Fruit fly (Drosophila melanogaster) whole organism, prepupa: ENCODE data around the gene Klp64D.
A peak's percentile ranks its signal among the peaks of the same experiment; 100 is the strongest.

ENCODE experiments used
- Blimp-1 ChIP-seq: fragments of 200-800 bp; sonication (Bioruptor generic); optimal IDR thresholded peaks from 3 replicates; lab custom pipeline; 2017; ENCODE audit warnings: missing biosample characterization, missing genetic modification characterization, mild to moderate bottlenecking, moderate library complexity, missing genetic modification reagents
- CG10631 ChIP-seq: fragments of 200-800 bp; sonication (Bioruptor generic); optimal IDR thresholded peaks from 2 replicates; lab custom pipeline; 2016; ENCODE audit warnings: missing biosample characterization, missing genetic modification characterization
- CG10669 ChIP-seq: fragments of 200-800 bp; sonication (Bioruptor generic); optimal IDR thresholded peaks from 3 replicates; lab custom pipeline; 2018; ENCODE audit warnings: missing biosample characterization, mild to moderate bottlenecking, missing genetic modification characterization, moderate library complexity
- CG11294 ChIP-seq: fragments of 200-800 bp; sonication (Bioruptor generic); IDR thresholded peaks from 2 replicates; pipeline ENCODE4 v1.3.6; 2022; ENCODE audit warnings: missing biosample characterization, missing genetic modification characterization
- CG11762 ChIP-seq: fragments of 200-800 bp; sonication (Bioruptor generic); optimal IDR thresholded peaks from 3 replicates; lab custom pipeline; 2016; ENCODE audit warnings: missing biosample characterization, missing genetic modification characterization; ENCODE audit not compliant: insufficient read depth
- CG1621 ChIP-seq: fragments of 200-800 bp; sonication (Bioruptor generic); optimal IDR thresholded peaks from 3 replicates; lab custom pipeline; 2018; ENCODE audit warnings: missing biosample characterization, mild to moderate bottlenecking, missing genetic modification characterization
- CG16779 ChIP-seq: fragments of 200-800 bp; sonication (Bioruptor generic); optimal IDR thresholded peaks from 3 replicates; lab custom pipeline; 2017; ENCODE audit warnings: missing biosample characterization, mild to moderate bottlenecking, missing genetic modification characterization
- CG3032 ChIP-seq: fragments of 200-800 bp; optimal IDR thresholded peaks from 2 replicates; lab custom pipeline; 2019; ENCODE audit warnings: missing biosample characterization, mild to moderate bottlenecking, missing genetic modification characterization, moderate library complexity
- CG31627 ChIP-seq: fragments of 200-800 bp; sonication (Bioruptor generic); optimal IDR thresholded peaks from 3 replicates; lab custom pipeline; 2016; ENCODE audit warnings: missing biosample characterization, missing genetic modification characterization
- CG32006 ChIP-seq: fragments of 200-800 bp; sonication (Bioruptor generic); optimal IDR thresholded peaks from 3 replicates; lab custom pipeline; 2017; ENCODE audit warnings: missing biosample characterization, mild to moderate bottlenecking, missing genetic modification characterization
- CG4318 ChIP-seq: fragments of 200-800 bp; sonication (Bioruptor generic); optimal IDR thresholded peaks from 3 replicates; lab custom pipeline; 2017; ENCODE audit warnings: missing biosample characterization, mild to moderate bottlenecking, missing genetic modification characterization
- CG6163 ChIP-seq: fragments of 200-800 bp; sonication (Bioruptor generic); IDR thresholded peaks from 3 replicates; pipeline ENCODE4 v1.3.6; 2022; ENCODE audit warnings: missing biosample characterization, missing genetic modification characterization
- CG6276 ChIP-seq: fragments of 200-800 bp; sonication (Bioruptor generic); optimal IDR thresholded peaks from 2 replicates; lab custom pipeline; 2017; ENCODE audit warnings: missing biosample characterization, mild to moderate bottlenecking, missing genetic modification characterization
- CG6792 ChIP-seq: fragments of 200-800 bp; sonication (Bioruptor generic); optimal IDR thresholded peaks from 3 replicates; lab custom pipeline; 2016; ENCODE audit warnings: missing biosample characterization, missing genetic modification characterization
- CG8119 ChIP-seq: fragments of 200-800 bp; sonication (Bioruptor generic); IDR thresholded peaks from 3 replicates; pipeline ENCODE4 v1.3.6; 2022; ENCODE audit warnings: missing biosample characterization, missing genetic modification characterization
- CG8319 ChIP-seq: fragments of 200-800 bp; sonication (Bioruptor generic); optimal IDR thresholded peaks from 3 replicates; lab custom pipeline; 2016; ENCODE audit warnings: missing biosample characterization, missing genetic modification characterization
- CG8632 ChIP-seq: fragments of 200-800 bp; sonication (Bioruptor generic); optimal IDR thresholded peaks from 3 replicates; lab custom pipeline; 2016; ENCODE audit warnings: missing biosample characterization, missing genetic modification characterization
- Eip75B ChIP-seq: fragments of 200-800 bp; sonication (Bioruptor generic); optimal IDR thresholded peaks from 3 replicates; lab custom pipeline; 2016; ENCODE audit warnings: missing biosample characterization, missing genetic modification characterization
- Eip78C ChIP-seq: fragments of 200-800 bp; sonication (Bioruptor generic); peaks from one replicate; lab custom pipeline; 2016; ENCODE audit warnings: missing biosample characterization, missing genetic modification characterization
- Gug ChIP-seq: fragments of 200-800 bp; sonication (Bioruptor generic); IDR thresholded peaks from 2 replicates; pipeline ENCODE4 v1.3.6; 2022; ENCODE audit warnings: missing biosample characterization, missing genetic modification characterization
- Hr38 ChIP-seq: sonication (Bioruptor generic); optimal IDR thresholded peaks from 2 replicates; lab custom pipeline; 2016; ENCODE audit warnings: missing biosample characterization, missing genetic modification characterization
- Hr4 ChIP-seq: fragments of 200-800 bp; sonication (Bioruptor generic); optimal IDR thresholded peaks from 3 replicates; lab custom pipeline; 2016; ENCODE audit warnings: missing biosample characterization, missing genetic modification characterization
- Lpt ChIP-seq: fragments of 200-800 bp; sonication (Bioruptor generic); optimal IDR thresholded peaks from 3 replicates; lab custom pipeline; 2016; ENCODE audit warnings: missing biosample characterization, missing genetic modification characterization
- Met ChIP-seq: fragments of 200-800 bp; sonication (Bioruptor generic); optimal IDR thresholded peaks from 3 replicates; lab custom pipeline; 2016; ENCODE audit warnings: missing biosample characterization, missing genetic modification characterization
- OdsH ChIP-seq: fragments of 200-800 bp; sonication (Bioruptor generic); optimal IDR thresholded peaks from 3 replicates; lab custom pipeline; 2016; ENCODE audit warnings: missing biosample characterization, missing genetic modification characterization
- achi ChIP-seq: fragments of 200-800 bp; sonication (Bioruptor generic); optimal IDR thresholded peaks from 3 replicates; lab custom pipeline; 2016; ENCODE audit warnings: missing biosample characterization, missing genetic modification characterization
- acj6 ChIP-seq: fragments of 200-800 bp; sonication (Bioruptor generic); optimal IDR thresholded peaks from 3 replicates; lab custom pipeline; 2016; ENCODE audit warnings: missing biosample characterization, missing genetic modification characterization
- dac ChIP-seq: fragments of 200-800 bp; sonication (Bioruptor generic); optimal IDR thresholded peaks from 2 replicates; lab custom pipeline; 2017; ENCODE audit warnings: missing biosample characterization, mild to moderate bottlenecking, missing genetic modification characterization
- eg ChIP-seq: fragments of 200-800 bp; sonication (Bioruptor generic); IDR thresholded peaks from 3 replicates; pipeline ENCODE4 v1.3.6; 2022; ENCODE audit warnings: missing biosample characterization, missing genetic modification characterization
- esn ChIP-seq: fragments of 200-800 bp; sonication (Bioruptor generic); optimal IDR thresholded peaks from 2 replicates; lab custom pipeline; 2016; ENCODE audit warnings: missing biosample characterization, mild to moderate bottlenecking, missing genetic modification characterization, moderate library complexity
- fkh ChIP-seq: fragments of 200-800 bp; sonication (Bioruptor generic); optimal IDR thresholded peaks from 3 replicates; lab custom pipeline; 2017; ENCODE audit warnings: missing biosample characterization, mild to moderate bottlenecking, missing genetic modification characterization, moderate library complexity
- lz ChIP-seq: fragments of 200-800 bp; sonication (Bioruptor generic); optimal IDR thresholded peaks from 3 replicates; lab custom pipeline; 2016; ENCODE audit warnings: missing biosample characterization, missing genetic modification characterization
- net ChIP-seq: fragments of 200-800 bp; sonication (Bioruptor generic); optimal IDR thresholded peaks from 3 replicates; lab custom pipeline; 2016; ENCODE audit warnings: missing biosample characterization, missing genetic modification characterization
- pdm3 ChIP-seq: fragments of 200-800 bp; sonication (Bioruptor generic); optimal IDR thresholded peaks from 3 replicates; lab custom pipeline; 2016; ENCODE audit warnings: missing biosample characterization, missing genetic modification characterization
- salr ChIP-seq, 2 experiments: fragments of 200-800 bp; sonication (Bioruptor generic); optimal IDR thresholded peaks; 3 replicates each; lab custom pipeline; 2016 to 2018; ENCODE audit warnings: missing biosample characterization in 2 of 2, missing genetic modification characterization in 2 of 2, mild to moderate bottlenecking in 1 of 2
- spab ChIP-seq: fragments of 200-800 bp; sonication (Bioruptor generic); optimal IDR thresholded peaks from 2 replicates; lab custom pipeline; 2017; ENCODE audit warnings: missing biosample characterization, mild to moderate bottlenecking, missing genetic modification characterization, missing genetic modification reagents
- ss ChIP-seq, 2 experiments: fragments of 200-800 bp; sonication (Bioruptor generic); optimal IDR thresholded peaks; 2 replicates in 1 of 2; 3 replicates in 1 of 2; lab custom pipeline; 2017 to 2018; ENCODE audit warnings: mild to moderate bottlenecking in 2 of 2, missing biosample characterization in 2 of 2, missing genetic modification characterization in 2 of 2, moderate library complexity in 1 of 2
- svp ChIP-seq: fragments of 200-800 bp; sonication (Bioruptor generic); peaks from one replicate; lab custom pipeline; 2016; ENCODE audit warnings: missing biosample characterization, missing genetic modification characterization
- vri ChIP-seq: fragments of 200-800 bp; sonication (Bioruptor generic); optimal IDR thresholded peaks from 3 replicates; lab custom pipeline; 2016; ENCODE audit warnings: missing biosample characterization, mild to moderate bottlenecking, missing genetic modification characterization

Gene Klp64D

dm6 chr3L:5359208-5360003 is at the start of gene Klp64D:
Gene Klp64D (minus strand): TSS chr3L:5359392.
- TF ChIP-seq Met (GFP tag; lab: Kevin White, UChicago) (peak; percentile 24), OdsH (peak; percentile 22), Hr4 (GFP tag; lab: Kevin White, UChicago) (peak; percentile 14), svp (GFP tag; lab: Kevin White, UChicago) (peak; percentile 14), CG10631 (GFP tag; lab: Kevin White, UChicago) (peak; percentile 47), Gug (GFP tag; lab: Robert Waterston, UW) (no peak), CG3032 (peak; percentile 40), ss (GFP tag; optimal IDR thresholded peaks at IDR 0.05; lab: Kevin White, UChicago) (no peak), CG32006 (GFP tag; lab: Kevin White, UChicago) (peak; percentile 13), achi (no peak), CG10669 (no peak), vri (GFP tag; lab: Kevin White, UChicago) (peak; percentile 45), CG8632 (peak; percentile 27), eg (GFP tag; lab: Robert Waterston, UW) (0 out of 3 replicates have a peak, but pooled peaks have one; percentile 49)

dm6 chr3L:5385762-5386161 is 26.6 kb upstream of the Klp64D start:
- TF ChIP-seq lz (GFP tag; lab: Kevin White, UChicago) (no peak), eg (GFP tag; lab: Robert Waterston, UW) (peak; percentile 80), CG1621 (tag; lab: Kevin White, UChicago) (no peak), CG11294 (GFP tag; lab: Robert Waterston, UW) (0 out of 2 replicates have a peak, but pooled peaks have one; percentile 26), Met (GFP tag; lab: Kevin White, UChicago) (no peak), Gug (GFP tag; lab: Robert Waterston, UW) (0 out of 2 replicates have a peak, but pooled peaks have one; percentile 12), svp (GFP tag; lab: Kevin White, UChicago) (peak; percentile 50), CG6163 (0 out of 3 replicates have a peak, but pooled peaks have one; percentile 46), pdm3 (peak; percentile 7), CG6276 (peak; percentile 72), Eip75B (GFP tag; lab: Kevin White, UChicago) (no peak), CG32006 (GFP tag; lab: Kevin White, UChicago) (peak; percentile 46), Blimp-1 (no peak), Hr4 (GFP tag; lab: Kevin White, UChicago) (peak; percentile 66), CG31627 (GFP tag; lab: Kevin White, UChicago) (no peak), CG8632 (no peak), CG11762 (GFP tag; lab: Kevin White, UChicago) (no peak), CG4318 (peak; percentile 14), Lpt (peak; percentile 28), CG8119 (GFP tag; lab: Robert Waterston, UW) (peak; percentile 75), Eip78C (GFP tag; lab: Kevin White, UChicago) (peak; percentile 76), spab (no peak), salr (GFP tag; optimal IDR thresholded peaks at IDR 0.05; lab: Kevin White, UChicago) (peak in 1 of 2 experiments; percentile 8), dac (GFP tag; lab: Kevin White, UChicago) (no peak)

- no peak for TF ChIP-seq ss (GFP tag; optimal IDR thresholded peaks at IDR 0.05; lab: Kevin White, UChicago)
- TF ChIP-seq CG16779, result no peak
- TF ChIP-seq Met (GFP tag; lab: Kevin White, UChicago), result no peak
- TF ChIP-seq CG1621 (tag; lab: Kevin White, UChicago), result no peak
- TF ChIP-seq achi, result no peak
- TF ChIP-seq net (GFP tag; lab: Kevin White, UChicago), result no peak
- no peak for TF ChIP-seq fkh (GFP tag; lab: Kevin White, UChicago)
- no peak for TF ChIP-seq acj6 (GFP tag; lab: Kevin White, UChicago)
- no peak for TF ChIP-seq CG8319 (GFP tag; lab: Kevin White, UChicago)
- no peak for TF ChIP-seq CG6792 (GFP tag; lab: Kevin White, UChicago)
- no peak for TF ChIP-seq CG8119 (GFP tag; lab: Robert Waterston, UW)
- no peak for TF ChIP-seq pdm3
- TF ChIP-seq CG4318, result no peak
- TF ChIP-seq Hr38 (GFP tag; lab: Kevin White, UChicago), result no peak
- TF ChIP-seq esn (GFP tag; lab: Kevin White, UChicago), result no peak
Observed at dm6 chr3L:5382721-5383120, 23.5 kb upstream of the Klp64D start, which contains the start of gene Ir64a. Gene Ir64a (minus strand): TSS chr3L:5382821.
